Worm (Caenorhabditis elegans) whole organism, L4/young adult: Measurements from ENCODE around the gene H01G02.3.

ENCODE experiments used
- dao-5 ChIP-seq: sonication (generic microtip); optimal IDR thresholded peaks from 2 replicates; lab custom pipeline; 2016; ENCODE audit warnings: missing genotype, missing genetic modification characterization, moderate library complexity, missing compliant biosample characterization
- him-1 ChIP-seq: sonication (generic microtip); optimal IDR thresholded peaks from 2 replicates; lab custom pipeline; 2016; ENCODE audit warnings: missing genotype, missing genetic modification reagents, missing genetic modification characterization, missing compliant biosample characterization

DNA sequence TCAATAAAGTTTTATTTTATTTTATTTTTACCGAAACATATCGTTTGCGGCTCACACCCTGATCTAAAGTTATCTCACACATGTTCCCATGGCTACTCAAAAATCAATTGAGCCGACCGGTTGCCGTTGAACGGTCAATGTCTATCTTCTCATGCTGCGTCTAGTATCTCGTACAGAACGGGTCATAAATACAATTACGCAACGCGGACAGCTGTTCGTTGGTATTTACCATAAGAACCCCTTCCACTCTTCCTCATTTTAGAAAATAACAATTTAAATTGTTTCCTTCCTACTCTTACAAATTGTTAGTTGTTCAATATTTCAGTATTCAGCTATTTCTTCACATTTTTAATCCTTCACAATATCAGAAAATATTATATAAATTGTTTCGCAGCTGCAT is 48.6 kb downstream of the H01G02.3 start:
- no peak for TF ChIP-seq dao-5 (tag; lab: Kevin White, UChicago)
- no peak for TF ChIP-seq him-1 (tag; lab: Kevin White, UChicago)
